Worm (Caenorhabditis elegans) whole organism, young adult: ENCODE data around the gene wrb-1.

Experiments used
- B0035.1 ChIP-seq: sonication (generic microtip); optimal IDR thresholded peaks from 2 replicates; lab custom pipeline; 2016; ENCODE audit warnings: missing genetic modification characterization, mild to moderate bottlenecking, missing compliant biosample characterization, missing genotype, missing genetic modification reagents
- B0261.1 ChIP-seq: sonication (generic microtip); optimal IDR thresholded peaks from 2 replicates; lab custom pipeline; 2016; ENCODE audit warnings: mild to moderate bottlenecking, missing genetic modification characterization, moderate library complexity, missing compliant biosample characterization
- C06A6.2 ChIP-seq: fragments of 200-800 bp; sonication (Bioruptor generic); conservative IDR thresholded peaks from 2 replicates; pipeline ENCODE4 v1.3.6; 2022; ENCODE audit warnings: missing genetic modification characterization, missing compliant biosample characterization
- D2030.7 ChIP-seq: fragments of 200-800 bp; sonication (Bioruptor generic); IDR thresholded peaks from 2 replicates; pipeline ENCODE4 v1.3.6; 2022; ENCODE audit warnings: missing genetic modification reagents, missing genetic modification characterization, missing compliant biosample characterization
- F37B4.10 ChIP-seq: fragments of 200-800 bp; sonication (Bioruptor generic); IDR thresholded peaks from 2 replicates; pipeline ENCODE4 v1.3.6; 2022; ENCODE audit warnings: missing genetic modification characterization, missing compliant biosample characterization
- F39B2.1 ChIP-seq: fragments of 200-800 bp; sonication (Bioruptor generic); IDR thresholded peaks from 2 replicates; pipeline ENCODE4 v1.3.6; 2022; ENCODE audit warnings: missing genetic modification reagents, missing genetic modification characterization, missing compliant biosample characterization
- F57C9.4 ChIP-seq: sonication (generic microtip); optimal IDR thresholded peaks from 2 replicates; lab custom pipeline; 2017; ENCODE audit warnings: mild to moderate bottlenecking, missing genetic modification characterization, missing compliant biosample characterization
- Y53F4B.3 ChIP-seq: fragments of 200-800 bp; sonication (Bioruptor generic); IDR thresholded peaks from 2 replicates; pipeline ENCODE4 v1.3.6; 2022; ENCODE audit warnings: missing genetic modification reagents, missing genetic modification characterization, missing compliant biosample characterization
- Y56A3A.18 ChIP-seq: fragments of 200-800 bp; sonication (Bioruptor generic); IDR thresholded peaks from 2 replicates; pipeline ENCODE4 v1.3.6; 2022; ENCODE audit warnings: missing genetic modification reagents, missing genetic modification characterization, missing compliant biosample characterization
- ZK185.1 ChIP-seq: sonication (generic microtip); optimal IDR thresholded peaks from 2 replicates; lab custom pipeline; 2016; ENCODE audit warnings: mild to moderate bottlenecking, missing genetic modification characterization, missing compliant biosample characterization; ENCODE audit not compliant: poor library complexity, severe bottlenecking
- akir-1 ChIP-seq: fragments of 200-800 bp; sonication (Bioruptor generic); optimal IDR thresholded peaks from 2 replicates; lab custom pipeline; 2018; ENCODE audit warnings: mild to moderate bottlenecking, missing genetic modification characterization, moderate library complexity, missing compliant biosample characterization
- ama-1 ChIP-seq, 3 experiments: fragments of 150-350 bp in 1 of 3; sonication (generic microtip) in 2 of 3; optimal IDR thresholded peaks; 2 replicates each; lab custom pipeline; 2014 to 2018; ENCODE audit warnings: missing biosample characterization in 2 of 3, missing genetic modification characterization in 2 of 3, missing genetic modification reagents in 2 of 3
- aptf-2 ChIP-seq: fragments of 200-800 bp; sonication (Bioruptor generic); conservative IDR thresholded peaks from 2 replicates; pipeline ENCODE4 v1.3.6; 2022; ENCODE audit warnings: missing genetic modification reagents, missing genetic modification characterization, missing compliant biosample characterization
- aptf-3 ChIP-seq: fragments of 200-800 bp; sonication (Bioruptor generic); IDR thresholded peaks from 2 replicates; pipeline ENCODE4 v1.3.6; 2022; ENCODE audit warnings: missing genetic modification characterization, missing compliant biosample characterization
- athp-1 ChIP-seq: sonication (generic microtip); optimal IDR thresholded peaks from 2 replicates; lab custom pipeline; 2017; ENCODE audit warnings: mild to moderate bottlenecking, missing genetic modification characterization, missing compliant biosample characterization
- attf-6 ChIP-seq: fragments of 200-800 bp; sonication (Bioruptor generic); IDR thresholded peaks from 2 replicates; pipeline ENCODE4 v1.3.6; 2022; ENCODE audit warnings: missing genetic modification reagents, missing genetic modification characterization, missing compliant biosample characterization
- ccch-3 ChIP-seq: fragments of 200-800 bp; sonication (Bioruptor generic); optimal IDR thresholded peaks from 2 replicates; lab custom pipeline; 2018; ENCODE audit warnings: mild to moderate bottlenecking, missing genetic modification characterization, missing compliant biosample characterization
- cebp-1 ChIP-seq, 2 experiments: fragments of 200-800 bp in 1 of 2; sonication (Bioruptor generic) in 1 of 2; sonication (generic microtip) in 1 of 2; IDR thresholded peaks in 1 of 2; optimal IDR thresholded peaks in 1 of 2; 2 replicates each; pipeline versions ENCODE4 v1.3.6 to Lab custom; 2017 to 2022; ENCODE audit warnings: missing compliant biosample characterization in 2 of 2, missing genetic modification characterization in 2 of 2, mild to moderate bottlenecking in 1 of 2, missing genetic modification reagents in 1 of 2, moderate library complexity in 1 of 2
- ceh-79 ChIP-seq: sonication (generic microtip); optimal IDR thresholded peaks from 2 replicates; lab custom pipeline; 2017; ENCODE audit warnings: mild to moderate bottlenecking, missing genetic modification characterization, missing compliant biosample characterization
- chd-7 ChIP-seq: sonication (generic microtip); optimal IDR thresholded peaks from 2 replicates; lab custom pipeline; 2016; ENCODE audit warnings: mild to moderate bottlenecking, missing genetic modification characterization, moderate library complexity, missing compliant biosample characterization
- die-1 ChIP-seq: sonication (generic microtip); optimal IDR thresholded peaks from 2 replicates; lab custom pipeline; 2016; ENCODE audit warnings: missing genotype, mild to moderate bottlenecking, missing genetic modification characterization, missing compliant biosample characterization
- dpff-1 ChIP-seq: sonication (generic microtip); optimal IDR thresholded peaks from 2 replicates; lab custom pipeline; 2017; ENCODE audit warnings: mild to moderate bottlenecking, missing genetic modification characterization, missing compliant biosample characterization
- dpl-1 ChIP-seq: fragments of 150-350 bp; optimal IDR thresholded peaks from 2 replicates; lab custom pipeline; 2014; ENCODE audit warnings: missing biosample characterization, missing genetic modification reagents, missing genetic modification characterization
- egl-18 ChIP-seq: fragments of 200-800 bp; sonication (Bioruptor generic); IDR thresholded peaks from 2 replicates; pipeline ENCODE4 v1.3.6; 2022; ENCODE audit warnings: missing genetic modification reagents, missing genetic modification characterization, missing compliant biosample characterization
- fkh-3 ChIP-seq: sonication (generic microtip); optimal IDR thresholded peaks from 2 replicates; lab custom pipeline; 2016; ENCODE audit warnings: mild to moderate bottlenecking, missing genetic modification characterization, missing compliant biosample characterization
- hlh-26 ChIP-seq: fragments of 200-800 bp; sonication (Bioruptor generic); conservative IDR thresholded peaks from 2 replicates; pipeline ENCODE4 v1.3.6; 2022; ENCODE audit warnings: missing genetic modification reagents, missing genetic modification characterization, missing compliant biosample characterization
- let-607 ChIP-seq, 2 experiments: fragments of 200-800 bp in 1 of 2; sonication (Bioruptor generic) in 1 of 2; sonication (generic microtip) in 1 of 2; optimal IDR thresholded peaks; 2 replicates each; lab custom pipeline; 2016 to 2018; ENCODE audit warnings: mild to moderate bottlenecking in 2 of 2, missing compliant biosample characterization in 2 of 2, missing genetic modification characterization in 2 of 2, moderate library complexity in 2 of 2, missing genotype in 1 of 2
- lin-26 ChIP-seq: fragments of 200-800 bp; sonication (Bioruptor generic); IDR thresholded peaks from 2 replicates; pipeline ENCODE4 v1.3.6; 2022; ENCODE audit warnings: missing genetic modification reagents, missing genetic modification characterization, missing compliant biosample characterization
- lir-1 ChIP-seq: fragments of 200-800 bp; sonication (Bioruptor generic); conservative IDR thresholded peaks from 2 replicates; pipeline ENCODE4 v1.3.6; 2022; ENCODE audit warnings: missing genetic modification reagents, missing genetic modification characterization, missing compliant biosample characterization
- madf-10 ChIP-seq: sonication (generic microtip); optimal IDR thresholded peaks from 2 replicates; lab custom pipeline; 2016; ENCODE audit warnings: mild to moderate bottlenecking, missing genetic modification characterization, missing compliant biosample characterization
- madf-8 ChIP-seq: fragments of 200-800 bp; sonication (Bioruptor generic); conservative IDR thresholded peaks from 2 replicates; pipeline ENCODE4 v1.3.6; 2022; ENCODE audit warnings: missing genetic modification reagents, missing genetic modification characterization, missing compliant biosample characterization
- mcd-1 ChIP-seq: fragments of 200-800 bp; sonication (Bioruptor generic); IDR thresholded peaks from 2 replicates; pipeline ENCODE4 v1.3.6; 2022; ENCODE audit warnings: missing genetic modification reagents, missing genetic modification characterization, missing compliant biosample characterization
- nfya-2 ChIP-seq: fragments of 200-800 bp; sonication (Bioruptor generic); IDR thresholded peaks from 2 replicates; pipeline ENCODE4 v1.3.6; 2022; ENCODE audit warnings: missing genetic modification reagents, missing genetic modification characterization, missing compliant biosample characterization
- nhr-80 ChIP-seq: sonication (generic microtip); optimal IDR thresholded peaks from 2 replicates; lab custom pipeline; 2016; ENCODE audit warnings: missing genetic modification characterization, missing compliant biosample characterization
- rcor-1 ChIP-seq: fragments of 200-800 bp; sonication (Bioruptor generic); IDR thresholded peaks from 2 replicates; pipeline ENCODE4 v1.3.6; 2022; ENCODE audit warnings: missing genetic modification reagents, missing genetic modification characterization, missing compliant biosample characterization
- repo-1 ChIP-seq: sonication (generic microtip); optimal IDR thresholded peaks from 2 replicates; lab custom pipeline; 2017; ENCODE audit warnings: mild to moderate bottlenecking, missing genetic modification characterization, missing compliant biosample characterization
- sea-2 ChIP-seq: fragments of 200-800 bp; sonication (Bioruptor generic); IDR thresholded peaks from 2 replicates; pipeline ENCODE4 v1.3.6; 2022; ENCODE audit warnings: missing genetic modification characterization, missing compliant biosample characterization
- snpc-1.3 ChIP-seq: sonication (generic microtip); optimal IDR thresholded peaks from 2 replicates; lab custom pipeline; 2017; ENCODE audit warnings: missing genetic modification characterization, mild to moderate bottlenecking, missing compliant biosample characterization, antibody characterized with exemption, moderate library complexity, missing genotype, missing genetic modification reagents; ENCODE audit not compliant: insufficient read depth
- snpc-3.4 ChIP-seq: sonication (generic microtip); optimal IDR thresholded peaks from 2 replicates; lab custom pipeline; 2017; ENCODE audit warnings: missing genetic modification characterization, mild to moderate bottlenecking, missing compliant biosample characterization, antibody characterized with exemption, moderate library complexity, missing genotype, missing genetic modification reagents
- sptf-2 ChIP-seq: fragments of 200-800 bp; sonication (Bioruptor generic); optimal IDR thresholded peaks from 2 replicates; lab custom pipeline; 2018; ENCODE audit warnings: mild to moderate bottlenecking, missing genetic modification characterization, missing compliant biosample characterization
- tlf-1 ChIP-seq: fragments of 200-800 bp; sonication (Bioruptor generic); optimal IDR thresholded peaks from 2 replicates; lab custom pipeline; 2018; ENCODE audit warnings: mild to moderate bottlenecking, missing genetic modification characterization, missing compliant biosample characterization
- unc-130 ChIP-seq: sonication (generic microtip); optimal IDR thresholded peaks from 2 replicates; lab custom pipeline; 2016; ENCODE audit warnings: missing genetic modification reagents, missing genetic modification characterization, missing compliant biosample characterization
- unc-62 ChIP-seq: fragments of 150-350 bp; optimal IDR thresholded peaks from 2 replicates; lab custom pipeline; 2014; ENCODE audit warnings: missing biosample characterization, missing genetic modification reagents, missing genetic modification characterization
- zfh-2 ChIP-seq: fragments of 200-800 bp; sonication (Bioruptor generic); conservative IDR thresholded peaks from 2 replicates; pipeline ENCODE4 v1.3.6; 2022; ENCODE audit warnings: missing genetic modification reagents, missing genetic modification characterization, missing compliant biosample characterization
- zim-3 ChIP-seq: sonication (generic microtip); optimal IDR thresholded peaks from 2 replicates; lab custom pipeline; 2017; ENCODE audit warnings: mild to moderate bottlenecking, missing genetic modification characterization, moderate library complexity, missing compliant biosample characterization

wrb-1 gene

DNA sequence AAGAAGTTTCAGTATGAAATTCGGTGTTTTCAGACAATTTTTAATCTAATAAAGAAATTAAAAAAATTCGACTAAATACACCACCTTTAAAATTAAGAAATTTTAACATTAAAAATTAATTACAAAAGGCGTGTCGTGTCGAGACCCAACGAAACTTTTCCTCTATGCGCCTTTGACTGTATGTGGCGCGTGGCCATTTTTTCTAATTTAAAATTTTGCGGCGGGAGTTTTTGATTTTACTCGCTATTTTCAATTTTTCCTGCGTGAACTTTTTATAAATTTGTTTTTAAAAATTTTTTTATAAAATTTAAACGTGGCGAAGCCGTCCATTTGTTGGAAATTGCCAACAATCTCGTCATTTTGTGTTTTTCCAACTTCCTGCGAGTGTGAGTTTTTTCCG is 43.1 kb upstream of the wrb-1 start (continued):
- TF ChIP-seq attf-6 (no peak), lin-26 (GFP tag; lab: Robert Waterston, UW) (no peak), aptf-3 (GFP tag; lab: Robert Waterston, UW) (no peak), dpl-1 (peak; percentile 63), madf-10 (no peak), hlh-26 (no peak), athp-1 (tag; lab: Kevin White, UChicago) (no peak), madf-8 (GFP tag; lab: Robert Waterston, UW) (peak; percentile 92), ama-1 (optimal IDR thresholded peaks at IDR 0.05; lab: Kevin White, UChicago) (no peak), ama-1 (GFP tag; optimal IDR thresholded peaks at IDR 0.05; lab: Kevin White, UChicago) (no peak), C06A6.2 (GFP tag; lab: Robert Waterston, UW) (no peak), die-1 (tag; lab: Kevin White, UChicago) (no peak)

ce11 chrV:1153387-1153786 is 42.5 kb upstream of the wrb-1 start:
- TF ChIP-seq tlf-1 (GFP tag; lab: Kevin White, UChicago) (no peak), egl-18 (0 out of 2 replicates have a peak, but pooled peaks have one; percentile 32), madf-8 (GFP tag; lab: Robert Waterston, UW) (no peak), Y56A3A.18 (GFP tag; lab: Robert Waterston, UW) (0 out of 2 replicates have a peak, but pooled peaks have one; percentile 17)
- TF ChIP-seq, all 124 proteins: peak for 2

ce11 chrV:1153925-1154324 is 41.9 kb upstream of the wrb-1 start:
- TF ChIP-seq ZK185.1 (tag; lab: Kevin White, UChicago) (no peak), nhr-80 (peak; percentile 87), F37B4.10 (GFP tag; lab: Robert Waterston, UW) (no peak), cebp-1 (GFP tag; IDR thresholded peaks at IDR 0.05; lab: Robert Waterston, UW) (peak; percentile 57; the same call in 1 of the 2 replicates), cebp-1 (tag; optimal IDR thresholded peaks at IDR 0.05; lab: Kevin White, UChicago) (peak; percentile 66), ceh-79 (no peak), B0261.1 (tag; lab: Kevin White, UChicago) (no peak), B0035.1 (tag; lab: Kevin White, UChicago) (no peak), Y53F4B.3 (GFP tag; lab: Robert Waterston, UW) (no peak), nfya-2 (GFP tag; lab: Robert Waterston, UW) (no peak), egl-18 (no peak), repo-1 (tag; lab: Kevin White, UChicago) (no peak), rcor-1 (no peak), F39B2.1 (GFP tag; lab: Robert Waterston, UW) (no peak), aptf-2 (GFP tag; lab: Robert Waterston, UW) (no peak), madf-10 (peak; percentile 32), sea-2 (GFP tag; lab: Robert Waterston, UW) (no peak), sptf-2 (GFP tag; lab: Kevin White, UChicago) (no peak), mcd-1 (GFP tag; lab: Robert Waterston, UW) (peak; percentile 39; the same call in 1 of the 2 replicates), dpl-1 (no peak), F57C9.4 (tag; lab: Kevin White, UChicago) (no peak), akir-1 (GFP tag; lab: Kevin White, UChicago) (no peak), unc-62 (no peak), snpc-3.4 (no peak), snpc-1.3 (tag; lab: Kevin White, UChicago) (no peak), let-607 (tag; optimal IDR thresholded peaks at IDR 0.05; lab: Kevin White, UChicago) (no peak), zfh-2 (peak; percentile 90), zim-3 (tag; lab: Kevin White, UChicago) (no peak), lir-1 (GFP tag; lab: Robert Waterston, UW) (no peak), fkh-3 (tag; lab: Kevin White, UChicago) (no peak), ccch-3 (peak; percentile 19), unc-130 (GFP tag; lab: Kevin White, UChicago) (no peak), chd-7 (tag; lab: Kevin White, UChicago) (peak; percentile 67), D2030.7 (GFP tag; lab: Robert Waterston, UW) (no peak), dpff-1 (tag; lab: Kevin White, UChicago) (no peak)
